Worm (Caenorhabditis elegans) whole organism, L3 larva: Measurements from ENCODE around the gene K03B8.4.

Experiments used
- R02D3.7 ChIP-seq: fragments of 150-350 bp; optimal IDR thresholded peaks from 2 replicates; lab custom pipeline; 2014; ENCODE audit warnings: missing biosample characterization, missing genetic modification characterization
- ceh-16 ChIP-seq: sonication (generic microtip); optimal IDR thresholded peaks from 2 replicates; lab custom pipeline; 2017; ENCODE audit warnings: missing biosample characterization, missing genetic modification characterization
- ceh-82 ChIP-seq: fragments of 150-350 bp; optimal IDR thresholded peaks from 2 replicates; lab custom pipeline; 2014; ENCODE audit warnings: missing biosample characterization, missing genetic modification characterization
- ceh-9 ChIP-seq: sonication (generic microtip); optimal IDR thresholded peaks from 2 replicates; lab custom pipeline; 2018; ENCODE audit warnings: missing biosample characterization, missing genetic modification characterization
- daf-12 ChIP-seq: fragments of 150-350 bp; optimal IDR thresholded peaks from 2 replicates; lab custom pipeline; 2014; ENCODE audit warnings: missing biosample characterization, missing genetic modification reagents, missing genetic modification characterization
- egl-27 ChIP-seq: sonication (generic microtip); optimal IDR thresholded peaks from 4 replicates; lab custom pipeline; 2017; ENCODE audit warnings: missing biosample characterization, missing genetic modification reagents, missing genetic modification characterization
- elt-1 ChIP-seq: fragments of 150-350 bp; optimal IDR thresholded peaks from 2 replicates; lab custom pipeline; 2014; ENCODE audit warnings: missing biosample characterization, missing genetic modification characterization
- elt-2 ChIP-seq: sonication (generic microtip); optimal IDR thresholded peaks from 2 replicates; lab custom pipeline; 2016; ENCODE audit warnings: missing genetic modification reagents, mild to moderate bottlenecking, missing genetic modification characterization, missing compliant biosample characterization
- elt-3 ChIP-seq, 3 experiments: fragments of 150-350 bp in 1 of 3; sonication (generic microtip) in 2 of 3; optimal IDR thresholded peaks; 2 replicates in 2 of 3; 4 replicates in 1 of 3; lab custom pipeline; 2014 to 2017; ENCODE audit warnings: missing biosample characterization in 3 of 3, missing genetic modification characterization in 3 of 3
- eor-1 ChIP-seq, 2 experiments: fragments of 150-350 bp; optimal IDR thresholded peaks; 2 replicates each; lab custom pipeline; 2014 to 2018; ENCODE audit warnings: missing biosample characterization in 2 of 2, missing genetic modification characterization in 2 of 2
- fkh-10 ChIP-seq: sonication (generic microtip); optimal IDR thresholded peaks from 2 replicates; lab custom pipeline; 2017; ENCODE audit warnings: missing biosample characterization, missing genetic modification reagents, missing genetic modification characterization
- fkh-2 ChIP-seq: fragments of 150-350 bp; optimal IDR thresholded peaks from 2 replicates; lab custom pipeline; 2014; ENCODE audit warnings: missing biosample characterization, missing genetic modification reagents, missing genetic modification characterization
- fos-1 ChIP-seq: fragments of 150-350 bp; optimal IDR thresholded peaks from 2 replicates; lab custom pipeline; 2014; ENCODE audit warnings: missing biosample characterization, missing genetic modification characterization
- hmg-11 ChIP-seq: sonication (generic microtip); optimal IDR thresholded peaks from 2 replicates; lab custom pipeline; 2016; ENCODE audit warnings: missing genetic modification characterization, missing compliant biosample characterization
- jun-1 ChIP-seq: fragments of 150-350 bp; optimal IDR thresholded peaks from 2 replicates; lab custom pipeline; 2014; ENCODE audit warnings: missing biosample characterization, missing genetic modification reagents, missing genetic modification characterization
- lin-39 ChIP-seq: fragments of 150-350 bp; optimal IDR thresholded peaks from 2 replicates; lab custom pipeline; 2018; ENCODE audit warnings: missing biosample characterization, missing genetic modification reagents, missing genetic modification characterization
- lsy-12 ChIP-seq: sonication (generic microtip); optimal IDR thresholded peaks from 2 replicates; lab custom pipeline; 2016; ENCODE audit warnings: mild to moderate bottlenecking, missing genetic modification characterization, missing compliant biosample characterization
- mdl-1 ChIP-seq: fragments of 150-350 bp; optimal IDR thresholded peaks from 2 replicates; lab custom pipeline; 2014; ENCODE audit warnings: missing biosample characterization, missing genetic modification characterization
- mml-1 ChIP-seq: fragments of 150-350 bp; sonication (generic microtip); optimal IDR thresholded peaks from 3 replicates; lab custom pipeline; 2014; ENCODE audit warnings: missing biosample characterization, missing genetic modification characterization
- nfya-1 ChIP-seq: sonication (generic microtip); optimal IDR thresholded peaks from 2 replicates; lab custom pipeline; 2017; ENCODE audit warnings: missing genetic modification characterization, mild to moderate bottlenecking, missing compliant biosample characterization, antibody characterized with exemption, moderate library complexity; ENCODE audit not compliant: insufficient read depth
- nhr-11 ChIP-seq: fragments of 150-350 bp; optimal IDR thresholded peaks from 2 replicates; lab custom pipeline; 2014; ENCODE audit warnings: missing biosample characterization, missing genetic modification characterization
- nhr-12 ChIP-seq: fragments of 150-350 bp; optimal IDR thresholded peaks from 2 replicates; lab custom pipeline; 2014; ENCODE audit warnings: missing biosample characterization, missing genetic modification characterization
- nhr-23 ChIP-seq: fragments of 150-350 bp; optimal IDR thresholded peaks from 2 replicates; lab custom pipeline; 2014; ENCODE audit warnings: missing biosample characterization, missing genetic modification reagents, missing genetic modification characterization
- nhr-237 ChIP-seq: fragments of 150-350 bp; optimal IDR thresholded peaks from 2 replicates; lab custom pipeline; 2014; ENCODE audit warnings: missing biosample characterization, missing genetic modification characterization
- nhr-25 ChIP-seq: sonication (generic microtip); optimal IDR thresholded peaks from 2 replicates; lab custom pipeline; 2017; ENCODE audit warnings: missing biosample characterization, missing genetic modification characterization
- nhr-28 ChIP-seq: fragments of 150-350 bp; optimal IDR thresholded peaks from 2 replicates; lab custom pipeline; 2014; ENCODE audit warnings: missing biosample characterization, missing genetic modification characterization
- nhr-43 ChIP-seq: sonication (generic microtip); optimal IDR thresholded peaks from 2 replicates; lab custom pipeline; 2016; ENCODE audit warnings: mild to moderate bottlenecking, missing genetic modification characterization, missing compliant biosample characterization; ENCODE audit not compliant: poor library complexity, severe bottlenecking
- nhr-67 ChIP-seq: fragments of 150-350 bp; optimal IDR thresholded peaks from 2 replicates; lab custom pipeline; 2014; ENCODE audit warnings: missing biosample characterization, missing genetic modification characterization
- nhr-76 ChIP-seq: fragments of 150-350 bp; sonication (generic microtip); optimal IDR thresholded peaks from 5 replicates; lab custom pipeline; 2014; ENCODE audit warnings: missing biosample characterization, missing genetic modification characterization
- nhr-77 ChIP-seq: fragments of 150-350 bp; optimal IDR thresholded peaks from 2 replicates; lab custom pipeline; 2014; ENCODE audit warnings: missing biosample characterization, missing genetic modification characterization
- pha-4 ChIP-seq: fragments of 150-350 bp; optimal IDR thresholded peaks from 2 replicates; lab custom pipeline; 2014; ENCODE audit warnings: missing biosample characterization, missing genetic modification reagents, missing genetic modification characterization
- pqm-1 ChIP-seq: fragments of 150-350 bp; optimal IDR thresholded peaks from 2 replicates; lab custom pipeline; 2017; ENCODE audit warnings: missing biosample characterization, missing genetic modification characterization, inconsistent platforms
- sea-2 ChIP-seq: fragments of 150-350 bp; sonication (generic microtip); optimal IDR thresholded peaks from 4 replicates; lab custom pipeline; 2014; ENCODE audit warnings: missing biosample characterization, missing genetic modification reagents, missing genetic modification characterization
- snpc-4 ChIP-seq: fragments of 150-350 bp; optimal IDR thresholded peaks from 2 replicates; lab custom pipeline; 2014; ENCODE audit warnings: missing biosample characterization, missing genetic modification characterization
- tbx-2 ChIP-seq: sonication (generic microtip); optimal IDR thresholded peaks from 2 replicates; lab custom pipeline; 2016; ENCODE audit warnings: mild to moderate bottlenecking, missing genetic modification characterization, missing compliant biosample characterization
- unc-62 ChIP-seq: fragments of 150-350 bp; sonication (generic microtip); optimal IDR thresholded peaks from 4 replicates; lab custom pipeline; 2014; ENCODE audit warnings: missing biosample characterization, missing genetic modification reagents, missing genetic modification characterization
- zag-1 ChIP-seq: fragments of 150-350 bp; optimal IDR thresholded peaks from 2 replicates; lab custom pipeline; 2014; ENCODE audit warnings: missing biosample characterization, missing genetic modification characterization
- ztf-11 ChIP-seq: fragments of 150-350 bp; optimal IDR thresholded peaks from 2 replicates; lab custom pipeline; 2014; ENCODE audit warnings: missing biosample characterization, missing genetic modification characterization
- ztf-4 ChIP-seq: fragments of 150-350 bp; optimal IDR thresholded peaks from 2 replicates; lab custom pipeline; 2014; ENCODE audit warnings: missing biosample characterization, missing genetic modification characterization

The K03B8.4 gene

ce11 chrV:11366129-11366528, 28.8 kb downstream of the K03B8.4 start, which contains the start of gene dop-5:
Gene dop-5 (minus strand): TSS chrV:11366229.
- no peak for TF ChIP-seq sea-2
- no peak for TF ChIP-seq nhr-25 (tag; lab: Kevin White, UChicago)
- TF ChIP-seq nhr-77 (tag; lab: Kevin White, UChicago): no peak
- TF ChIP-seq elt-1 (tag; lab: Kevin White, UChicago): no peak
- no peak for TF ChIP-seq mml-1
- no peak for TF ChIP-seq egl-27 (tag; lab: Kevin White, UChicago)
- no peak for TF ChIP-seq fkh-2 (tag; lab: Kevin White, UChicago)
- TF ChIP-seq mdl-1 (tag; lab: Kevin White, UChicago): no peak
- no peak for TF ChIP-seq unc-62 (GFP tag; lab: Kevin White, UChicago)
- TF ChIP-seq nfya-1 (tag; lab: Kevin White, UChicago): no peak
- no peak for TF ChIP-seq jun-1 (tag; lab: Kevin White, UChicago)
- no peak for TF ChIP-seq ceh-9
- no peak for TF ChIP-seq elt-3 (tag; optimal IDR thresholded peaks at IDR 0.05; lab: Kevin White, UChicago)
- no peak for TF ChIP-seq lsy-12
- TF ChIP-seq nhr-28 (tag; lab: Kevin White, UChicago): no peak
- TF ChIP-seq fos-1: no peak
- TF ChIP-seq ceh-82 (tag; lab: Kevin White, UChicago): no peak
- no peak for TF ChIP-seq nhr-237 (tag; lab: Kevin White, UChicago)

DNA sequence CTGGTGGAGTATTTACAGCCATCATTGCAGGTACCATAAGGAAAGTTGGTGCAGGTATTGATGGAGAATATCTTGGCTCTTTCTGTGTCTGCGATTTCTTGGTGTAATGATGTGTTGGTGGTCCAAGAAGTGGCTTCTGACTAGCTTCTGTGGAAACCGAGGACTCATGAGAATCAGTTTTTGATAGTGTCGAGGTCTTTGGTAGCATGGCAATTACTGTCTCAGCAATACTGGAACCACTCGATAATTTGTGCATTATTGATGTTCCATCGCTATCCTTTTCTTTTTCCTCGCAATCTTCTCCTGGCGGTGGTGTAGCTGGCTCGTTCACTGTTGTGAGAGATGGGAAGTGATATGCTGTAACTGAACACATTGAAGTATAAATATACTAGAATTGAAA, 31.3 kb downstream of the K03B8.4 start:
- TF ChIP-seq sea-2: no peak
- TF ChIP-seq mdl-1 (tag; lab: Kevin White, UChicago): no peak
- TF ChIP-seq mml-1: no peak
- no peak for TF ChIP-seq nhr-12 (tag; lab: Kevin White, UChicago)
- no peak for TF ChIP-seq snpc-4 (tag; lab: Kevin White, UChicago)
- TF ChIP-seq lin-39 (tag; lab: Kevin White, UChicago): no peak
- no peak for TF ChIP-seq daf-12 (tag; lab: Kevin White, UChicago)
- TF ChIP-seq ceh-9: no peak
- no peak for TF ChIP-seq zag-1 (tag; lab: Kevin White, UChicago)
- no peak for TF ChIP-seq ceh-16 (tag; lab: Kevin White, UChicago)
- no peak for TF ChIP-seq elt-3 (tag; optimal IDR thresholded peaks at IDR 0.05; lab: Kevin White, UChicago)
- TF ChIP-seq elt-2 (tag; lab: Kevin White, UChicago): no peak
- TF ChIP-seq pqm-1: no peak
- TF ChIP-seq R02D3.7 (tag; lab: Kevin White, UChicago): no peak

- TF ChIP-seq lin-39 (tag; lab: Kevin White, UChicago): no peak
- TF ChIP-seq nhr-67 (tag; lab: Kevin White, UChicago): no peak
- TF ChIP-seq hmg-11: no peak
- TF ChIP-seq jun-1 (tag; lab: Kevin White, UChicago): no peak
- TF ChIP-seq ztf-11 (tag; lab: Kevin White, UChicago): no peak
- TF ChIP-seq sea-2: no peak
- no peak for TF ChIP-seq nhr-11 (tag; lab: Kevin White, UChicago)
- TF ChIP-seq zag-1 (tag; lab: Kevin White, UChicago): no peak
- no peak for TF ChIP-seq nhr-43 (tag; lab: Kevin White, UChicago)
- no peak for TF ChIP-seq elt-2 (tag; lab: Kevin White, UChicago)
- no peak for TF ChIP-seq nhr-76 (tag; lab: Kevin White, UChicago)
- TF ChIP-seq eor-1 (tag; optimal IDR thresholded peaks at IDR 0.05; lab: Kevin White, UChicago): no peak
- no peak for TF ChIP-seq mml-1
- TF ChIP-seq tbx-2 (tag; lab: Kevin White, UChicago): no peak
- TF ChIP-seq elt-1 (tag; lab: Kevin White, UChicago): no peak
- TF ChIP-seq nfya-1 (tag; lab: Kevin White, UChicago): no peak
- no peak for TF ChIP-seq nhr-12 (tag; lab: Kevin White, UChicago)
- TF ChIP-seq daf-12 (tag; lab: Kevin White, UChicago): no peak
- TF ChIP-seq ceh-16 (tag; lab: Kevin White, UChicago): no peak
Measured at ce11 chrV:11354264-11354663, 40.7 kb downstream of the K03B8.4 start.

DNA sequence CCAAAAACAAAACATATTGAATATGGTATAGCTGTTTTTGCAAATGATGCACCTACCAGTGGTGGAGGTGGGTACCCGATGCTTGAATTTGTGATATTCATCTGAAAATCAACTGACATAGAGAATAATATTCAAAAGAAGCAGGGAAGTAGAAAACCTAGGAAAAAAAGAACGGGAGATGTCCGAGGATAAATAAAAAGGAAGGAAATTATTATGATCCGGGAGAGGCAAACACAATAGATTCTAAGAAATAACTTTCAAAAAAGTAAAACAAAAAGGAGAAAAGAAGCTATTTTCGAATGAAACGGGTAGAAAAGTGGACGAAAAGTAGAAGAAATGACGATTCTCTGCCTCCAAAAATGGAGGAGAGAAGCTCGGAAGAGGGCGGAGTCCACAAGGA, 42.0 kb downstream of the K03B8.4 start, which contains the start of gene npr-25:
Gene npr-25, minus strand, starts transcription at position 101 of the 400 bp plus-strand sequence.
- TF ChIP-seq pha-4 (tag; lab: Kevin White, UChicago) (no peak), ceh-82 (tag; lab: Kevin White, UChicago) (no peak), hmg-11 (no peak), nhr-28 (tag; lab: Kevin White, UChicago) (no peak), ceh-16 (tag; lab: Kevin White, UChicago) (no peak), daf-12 (tag; lab: Kevin White, UChicago) (no peak), ztf-4 (tag; lab: Kevin White, UChicago) (no peak), tbx-2 (tag; lab: Kevin White, UChicago) (no peak), nhr-23 (tag; lab: Kevin White, UChicago) (no peak), nhr-237 (tag; lab: Kevin White, UChicago) (no peak), unc-62 (GFP tag; lab: Kevin White, UChicago) (no peak), sea-2 (no peak), nfya-1 (tag; lab: Kevin White, UChicago) (no peak), jun-1 (tag; lab: Kevin White, UChicago) (no peak), mdl-1 (tag; lab: Kevin White, UChicago) (no peak), fkh-10 (GFP tag; lab: Kevin White, UChicago) (no peak)
